Worm (Caenorhabditis elegans): ENCODE measurements around the gene srx-108.

DNA sequence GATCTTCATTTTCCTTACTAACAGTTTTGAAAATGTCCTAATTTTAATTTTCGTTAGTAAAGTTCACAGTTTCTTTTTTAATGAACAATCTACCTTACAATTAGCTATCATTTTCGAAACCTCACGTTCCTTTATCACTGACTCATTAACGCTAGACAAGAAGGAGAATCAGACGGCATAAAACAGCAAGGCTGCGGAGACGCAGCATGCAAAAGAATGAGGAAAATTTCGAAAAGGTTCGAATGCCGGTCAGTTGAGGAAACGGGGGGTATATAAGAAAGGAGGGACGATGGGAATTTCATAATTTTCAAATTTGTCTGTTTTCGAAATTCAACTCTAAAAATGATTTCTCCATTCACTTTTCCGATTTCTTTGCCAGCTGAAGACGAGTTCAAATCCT lies 43.5 kb upstream of the srx-108 start, which contains the start of gene F19B10.13:
- no peak for TF ChIP-seq flt-1 (GFP tag; IDR thresholded peaks at IDR 0.05)
- TF ChIP-seq ztf-23 (GFP tag; IDR thresholded peaks at IDR 0.05) = no peak
- no peak for TF ChIP-seq cog-1 (tag; optimal IDR thresholded peaks at IDR 0.05)
- TF ChIP-seq ztf-29 (GFP tag; IDR thresholded peaks at IDR 0.05) = no peak
- TF ChIP-seq klf-2 (GFP tag; conservative IDR thresholded peaks at IDR 0.05) = no peak
- TF ChIP-seq ref-1 (GFP tag; conservative IDR thresholded peaks at IDR 0.05) = no peak
- no peak for TF ChIP-seq tab-1 (GFP tag; IDR thresholded peaks at IDR 0.05)
- TF ChIP-seq med-1 (GFP tag; optimal IDR thresholded peaks at IDR 0.05; ENCODE audit: insufficient read depth) = no peak

All from whole organism, midembryonic.